Fruit fly (Drosophila melanogaster) whole organism, pupa: Measurements from ENCODE around the gene CG31055.

ENCODE experiments used
- CG10348 ChIP-seq: fragments of 200-800 bp; sonication (Bioruptor generic); IDR thresholded peaks from 2 replicates; pipeline ENCODE4 v1.3.6; 2022; ENCODE audit warnings: missing biosample characterization, missing genetic modification characterization
- CG12605 ChIP-seq: fragments of 200-800 bp; sonication (Bioruptor generic); IDR thresholded peaks from 2 replicates; pipeline ENCODE4 v1.3.6; 2022; ENCODE audit warnings: missing biosample characterization, missing genetic modification characterization
- CG13204 ChIP-seq: fragments of 200-800 bp; sonication (Bioruptor generic); optimal IDR thresholded peaks from 2 replicates; lab custom pipeline; 2018; ENCODE audit warnings: missing biosample characterization, mild to moderate bottlenecking, missing genetic modification characterization, moderate library complexity
- CG14655 ChIP-seq: fragments of 200-800 bp; sonication (Bioruptor generic); optimal IDR thresholded peaks from 3 replicates; lab custom pipeline; 2017; ENCODE audit warnings: mild to moderate bottlenecking, missing biosample characterization, missing genetic modification reagents, missing genetic modification characterization
- CG15710 ChIP-seq: fragments of 200-800 bp; sonication (Bioruptor generic); optimal IDR thresholded peaks from 2 replicates; lab custom pipeline; 2018; ENCODE audit warnings: missing biosample characterization, mild to moderate bottlenecking, missing genetic modification characterization, moderate library complexity
- CG17806 ChIP-seq: fragments of 200-800 bp; sonication (Bioruptor generic); optimal IDR thresholded peaks from 2 replicates; lab custom pipeline; 2018; ENCODE audit warnings: missing biosample characterization, mild to moderate bottlenecking, missing genetic modification characterization, moderate library complexity
- CG32121 ChIP-seq: fragments of 200-800 bp; sonication (Bioruptor generic); IDR thresholded peaks from 2 replicates; pipeline ENCODE4 v1.3.6; 2022; ENCODE audit warnings: missing biosample characterization, missing genetic modification characterization
- CG34367 ChIP-seq: fragments of 200-800 bp; sonication (Bioruptor generic); optimal IDR thresholded peaks from 2 replicates; lab custom pipeline; 2018; ENCODE audit warnings: missing biosample characterization, mild to moderate bottlenecking, missing genetic modification characterization
- CG4496 ChIP-seq: fragments of 200-800 bp; sonication (Bioruptor generic); IDR thresholded peaks from 3 replicates; pipeline ENCODE4 v1.3.6; 2022; ENCODE audit warnings: missing biosample characterization, missing genetic modification characterization
- CG8159 ChIP-seq: fragments of 200-800 bp; sonication (Bioruptor generic); optimal IDR thresholded peaks from 3 replicates; lab custom pipeline; 2018; ENCODE audit warnings: missing biosample characterization, mild to moderate bottlenecking, missing genetic modification characterization, moderate library complexity
- CG8301 ChIP-seq: fragments of 200-800 bp; sonication (Bioruptor generic); optimal IDR thresholded peaks from 2 replicates; lab custom pipeline; 2018; ENCODE audit warnings: missing biosample characterization, mild to moderate bottlenecking, missing genetic modification characterization
- CG9948 ChIP-seq: fragments of 200-800 bp; sonication (Bioruptor generic); optimal IDR thresholded peaks from 2 replicates; lab custom pipeline; 2018; ENCODE audit warnings: missing biosample characterization, mild to moderate bottlenecking, missing genetic modification characterization, moderate library complexity
- D1 ChIP-seq: fragments of 200-800 bp; sonication (Bioruptor generic); optimal IDR thresholded peaks from 2 replicates; lab custom pipeline; 2018; ENCODE audit warnings: missing biosample characterization, mild to moderate bottlenecking, missing genetic modification characterization, moderate library complexity
- EcR ChIP-seq: fragments of 200-800 bp; sonication (Bioruptor generic); optimal IDR thresholded peaks from 3 replicates; lab custom pipeline; 2019; ENCODE audit warnings: missing biosample characterization, missing genetic modification characterization, mild to moderate bottlenecking, moderate library complexity, missing genetic modification reagents
- Ets98B ChIP-seq: fragments of 200-800 bp; sonication (Bioruptor generic); IDR thresholded peaks from 2 replicates; pipeline ENCODE4 v1.3.6; 2022; ENCODE audit warnings: missing biosample characterization, missing genetic modification characterization
- Pif1A ChIP-seq: fragments of 200-800 bp; sonication (Bioruptor generic); optimal IDR thresholded peaks from 3 replicates; lab custom pipeline; 2016; ENCODE audit warnings: missing biosample characterization, missing genetic modification characterization
- Pif1B ChIP-seq: fragments of 200-800 bp; sonication (Bioruptor generic); optimal IDR thresholded peaks from 3 replicates; lab custom pipeline; 2016; ENCODE audit warnings: missing biosample characterization, missing genetic modification characterization
- Snoo ChIP-seq: fragments of 200-800 bp; sonication (Bioruptor generic); optimal IDR thresholded peaks from 3 replicates; lab custom pipeline; 2017; ENCODE audit warnings: missing biosample characterization, mild to moderate bottlenecking, missing genetic modification characterization, inconsistent platforms
- fd96Ca ChIP-seq: fragments of 200-800 bp; sonication (Bioruptor generic); IDR thresholded peaks from 3 replicates; pipeline ENCODE4 v1.3.6; 2022; ENCODE audit warnings: missing biosample characterization, missing genetic modification characterization
- gl ChIP-seq: fragments of 200-800 bp; sonication (Bioruptor generic); optimal IDR thresholded peaks from 2 replicates; lab custom pipeline; 2018; ENCODE audit warnings: missing biosample characterization, mild to moderate bottlenecking, missing genetic modification characterization
- rn ChIP-seq: fragments of 200-800 bp; sonication (Bioruptor generic); IDR thresholded peaks from 2 replicates; pipeline ENCODE4 v1.3.6; 2022; ENCODE audit warnings: missing biosample characterization, missing genetic modification characterization

The CG31055 gene

dm6 chr3R:27700229-27700573 lies 12.3 kb upstream of the CG31055 start, which contains the start of gene btz:
Gene btz, plus strand, starts transcription at chr3R:27700361.
- TF ChIP-seq CG15710 (no peak), Snoo (no peak), CG8301 (tag; lab: Kevin White, UChicago) (no peak), CG32121 (no peak), Ets98B (GFP tag; lab: Robert Waterston, UW) (no peak), CG9948 (tag; lab: Kevin White, UChicago) (no peak), CG8159 (no peak), CG17806 (tag; lab: Kevin White, UChicago) (no peak), CG34367 (tag; lab: Kevin White, UChicago) (no peak), gl (tag; lab: Kevin White, UChicago) (no peak), CG10348 (no peak)

dm6 chr3R:27699540-27700228 lies 11.8 kb upstream of the CG31055 start, which contains the start of gene ALiX:
Gene ALiX, minus strand, starts transcription at chr3R:27700110.
- TF ChIP-seq CG4496 (GFP tag; lab: Robert Waterston, UW) (0 out of 3 replicates have a peak, but pooled peaks have one; percentile 23), Pif1B (GFP tag; lab: Kevin White, UChicago) (no peak)

DNA sequence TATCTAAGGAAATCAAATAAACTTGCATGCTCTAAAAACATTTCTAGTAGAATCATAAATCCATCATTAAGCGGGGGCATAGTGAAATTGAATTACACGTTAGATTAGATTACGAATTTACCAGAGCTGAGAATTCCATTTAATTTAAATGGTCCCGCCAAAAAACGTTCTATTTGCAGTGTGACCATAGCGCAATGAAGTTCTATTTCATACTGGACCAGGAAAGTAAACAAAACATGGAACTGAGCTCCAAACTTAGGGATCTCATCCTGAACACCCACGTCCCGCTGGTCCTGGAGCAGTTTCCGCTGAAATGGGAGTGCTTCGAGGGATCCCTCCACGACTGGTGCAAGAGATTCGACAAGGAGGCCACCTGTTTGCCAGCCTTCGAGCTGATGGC lies 7.1 kb upstream of the CG31055 start, which contains the start of gene HSPBAP1:
Gene HSPBAP1 (plus strand): TSS at position 217 of the 400 bp plus-strand sequence.
- no peak for TF ChIP-seq CG10348
- TF ChIP-seq CG9948 (tag; lab: Kevin White, UChicago), result no peak
- TF ChIP-seq CG4496 (GFP tag; lab: Robert Waterston, UW), result 0 out of 3 replicates have a peak, but pooled peaks have one; percentile 16
- TF ChIP-seq CG17806 (tag; lab: Kevin White, UChicago), result no peak
- TF ChIP-seq gl (tag; lab: Kevin White, UChicago), result no peak
- no peak for TF ChIP-seq CG14655 (GFP tag; lab: Kevin White, UChicago)
- TF ChIP-seq CG12605 (GFP tag; lab: Robert Waterston, UW), result no peak

DNA sequence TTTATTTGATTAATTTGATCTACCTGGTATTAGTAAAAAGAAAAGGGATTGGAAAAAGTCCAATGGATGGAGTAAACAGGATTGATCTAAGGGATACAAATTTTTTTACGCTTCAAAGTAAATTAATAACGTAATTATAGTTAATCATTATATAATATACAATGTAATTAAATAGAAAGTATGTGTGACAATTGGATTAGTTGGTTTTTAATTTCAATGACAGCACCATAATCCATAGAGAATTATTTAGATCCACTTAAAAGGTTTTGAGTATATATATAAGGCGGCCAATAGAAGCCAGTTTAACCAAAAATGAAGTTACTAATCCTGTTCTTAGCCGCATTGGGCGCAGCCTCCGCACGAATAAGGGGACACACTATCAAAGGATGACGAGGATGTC lies 6.6 kb upstream of the CG31055 start, which contains the start of gene Acp98AB:
Gene Acp98AB (plus strand): TSS at position 301 of the 400 bp plus-strand sequence.
- TF ChIP-seq Ets98B (GFP tag; lab: Robert Waterston, UW) (no peak), CG8159 (no peak), CG17806 (tag; lab: Kevin White, UChicago) (no peak), CG4496 (GFP tag; lab: Robert Waterston, UW) (no peak), CG34367 (tag; lab: Kevin White, UChicago) (no peak), CG9948 (tag; lab: Kevin White, UChicago) (no peak), fd96Ca (GFP tag; lab: Robert Waterston, UW) (no peak), CG15710 (no peak), CG10348 (no peak), gl (tag; lab: Kevin White, UChicago) (no peak), CG8301 (tag; lab: Kevin White, UChicago) (no peak), Snoo (no peak), Pif1B (GFP tag; lab: Kevin White, UChicago) (no peak)

dm6 chr3R:27694018-27694417 lies 6.1 kb upstream of the CG31055 start, which contains the start of gene CG43319:
Gene CG43319, plus strand, starts transcription at chr3R:27694318.
- TF ChIP-seq D1 (tag; lab: Kevin White, UChicago) (no peak), EcR (no peak), rn (no peak), CG32121 (no peak), fd96Ca (GFP tag; lab: Robert Waterston, UW) (no peak), CG8159 (no peak), CG13204 (GFP tag; lab: Kevin White, UChicago) (no peak), Ets98B (GFP tag; lab: Robert Waterston, UW) (no peak), CG15710 (no peak), gl (tag; lab: Kevin White, UChicago) (no peak), CG34367 (tag; lab: Kevin White, UChicago) (no peak), Pif1B (GFP tag; lab: Kevin White, UChicago) (no peak), Pif1A (GFP tag; lab: Kevin White, UChicago) (no peak)

dm6 chr3R:27692645-27693307 lies 4.8 kb upstream of the CG31055 start:
- TF ChIP-seq CG8301 (tag; lab: Kevin White, UChicago) (no peak), Pif1A (GFP tag; lab: Kevin White, UChicago) (no peak), CG13204 (GFP tag; lab: Kevin White, UChicago) (peak; percentile 52), EcR (peak; percentile 85)

dm6 chr3R:27685539-27686012 lies 2.4 kb downstream of the CG31055 start, which contains the start of gene CG12880:
Gene CG12880, plus strand, starts transcription at chr3R:27685962.
- TF ChIP-seq Pif1A (GFP tag; lab: Kevin White, UChicago) (peak; percentile 22), CG9948 (tag; lab: Kevin White, UChicago) (peak; percentile 21), CG8301 (tag; lab: Kevin White, UChicago) (peak; percentile 40), CG8159 (peak; percentile 57), Snoo (no peak), Pif1B (GFP tag; lab: Kevin White, UChicago) (peak; percentile 35), CG15710 (peak; percentile 42), D1 (tag; lab: Kevin White, UChicago) (no peak), rn (no peak), CG14655 (GFP tag; lab: Kevin White, UChicago) (peak; percentile 72)
